Fruit fly (Drosophila melanogaster) whole organism, embryonic: ENCODE measurements around the gene CG42833.

Experiments
- Asciz ChIP-seq: fragments of 200-800 bp; sonication (Bioruptor generic); optimal IDR thresholded peaks from 2 replicates; lab custom pipeline; 2017; ENCODE audit warnings: missing biosample characterization, mild to moderate bottlenecking, missing genetic modification characterization, missing genetic modification reagents
- BtbVII ChIP-seq: fragments of 200-800 bp; sonication (Bioruptor generic); optimal IDR thresholded peaks from 3 replicates; lab custom pipeline; 2017; ENCODE audit warnings: missing biosample characterization, mild to moderate bottlenecking, missing genetic modification characterization
- CG10147 ChIP-seq: fragments of 200-800 bp; sonication (Bioruptor generic); optimal IDR thresholded peaks from 2 replicates; lab custom pipeline; 2019; ENCODE audit warnings: missing biosample characterization, mild to moderate bottlenecking, missing genetic modification characterization, moderate library complexity
- CG10654 ChIP-seq: fragments of 200-800 bp; sonication (Bioruptor generic); optimal IDR thresholded peaks from 2 replicates; lab custom pipeline; 2016; ENCODE audit warnings: missing biosample characterization, missing genetic modification characterization
- CG11695 ChIP-seq: fragments of 200-800 bp; sonication (Bioruptor generic); IDR thresholded peaks from 3 replicates; pipeline ENCODE4 v1.3.6; 2022; ENCODE audit warnings: missing biosample characterization, missing genetic modification characterization
- CG12236 ChIP-seq: fragments of 200-800 bp; sonication (Bioruptor generic); optimal IDR thresholded peaks from 2 replicates; lab custom pipeline; 2016; ENCODE audit warnings: missing biosample characterization, missing genetic modification characterization
- CG14050 ChIP-seq: fragments of 200-800 bp; sonication (Bioruptor generic); IDR thresholded peaks from 3 replicates; pipeline ENCODE4 v1.3.6; 2022; ENCODE audit warnings: missing biosample characterization, missing genetic modification characterization
- CG14441 ChIP-seq: fragments of 200-800 bp; sonication (Bioruptor generic); IDR thresholded peaks from 2 replicates; pipeline ENCODE4 v1.3.6; 2022; ENCODE audit warnings: missing biosample characterization, missing genetic modification characterization
- CG14710 ChIP-seq: fragments of 200-800 bp; sonication (Bioruptor generic); optimal IDR thresholded peaks from 3 replicates; lab custom pipeline; 2019; ENCODE audit warnings: missing biosample characterization, mild to moderate bottlenecking, missing genetic modification characterization, moderate library complexity
- CG15514 ChIP-seq: fragments of 200-800 bp; sonication (Bioruptor generic); optimal IDR thresholded peaks from 3 replicates; lab custom pipeline; 2017; ENCODE audit warnings: missing biosample characterization, missing genetic modification characterization, mild to moderate bottlenecking, moderate library complexity, missing genetic modification reagents
- CG17328 ChIP-seq: fragments of 200-800 bp; sonication (Bioruptor generic); IDR thresholded peaks from 2 replicates; pipeline ENCODE4 v1.3.6; 2022; ENCODE audit warnings: missing biosample characterization, missing genetic modification characterization
- CG18476 ChIP-seq: fragments of 200-800 bp; sonication (Bioruptor generic); optimal IDR thresholded peaks from 2 replicates; lab custom pipeline; 2016; ENCODE audit warnings: missing biosample characterization, mild to moderate bottlenecking, missing genetic modification characterization
- CG18619 ChIP-seq: fragments of 200-800 bp; sonication (Bioruptor generic); optimal IDR thresholded peaks from 3 replicates; lab custom pipeline; 2017; ENCODE audit warnings: missing biosample characterization, mild to moderate bottlenecking, missing genetic modification characterization
- CG18764 ChIP-seq: fragments of 200-800 bp; sonication (Bioruptor generic); optimal IDR thresholded peaks from 3 replicates; lab custom pipeline; 2016; ENCODE audit warnings: missing biosample characterization, missing genetic modification characterization
- CG2712 ChIP-seq: fragments of 200-800 bp; optimal IDR thresholded peaks from 3 replicates; lab custom pipeline; 2019; ENCODE audit warnings: missing biosample characterization, mild to moderate bottlenecking, missing genetic modification characterization, moderate library complexity
- CG31388 ChIP-seq: fragments of 200-800 bp; sonication (Bioruptor generic); optimal IDR thresholded peaks from 2 replicates; lab custom pipeline; 2016; ENCODE audit warnings: missing biosample characterization, missing genetic modification characterization
- CG33213 ChIP-seq: fragments of 200-800 bp; sonication (Bioruptor generic); optimal IDR thresholded peaks from 3 replicates; lab custom pipeline; 2016; ENCODE audit warnings: missing biosample characterization, missing genetic modification characterization
- CG5180 ChIP-seq: fragments of 200-800 bp; sonication (Bioruptor generic); optimal IDR thresholded peaks from 3 replicates; lab custom pipeline; 2017; ENCODE audit warnings: missing biosample characterization, missing genetic modification characterization, mild to moderate bottlenecking, moderate library complexity, missing genetic modification reagents
- CG8359 ChIP-seq: fragments of 200-800 bp; sonication (Bioruptor generic); optimal IDR thresholded peaks from 2 replicates; lab custom pipeline; 2017; ENCODE audit warnings: missing biosample characterization, mild to moderate bottlenecking, missing genetic modification characterization, borderline replicate concordance
- CG8478 ChIP-seq: fragments of >200 bp; optimal IDR thresholded peaks from 2 replicates; lab custom pipeline; 2018
- CG8924 ChIP-seq: fragments of 200-800 bp; optimal IDR thresholded peaks from 3 replicates; lab custom pipeline; 2019; ENCODE audit warnings: missing biosample characterization, mild to moderate bottlenecking, missing genetic modification characterization, moderate library complexity
- CG9215 ChIP-seq: fragments of 200-800 bp; sonication (Bioruptor generic); IDR thresholded peaks from 2 replicates; pipeline ENCODE4 v1.3.6; 2022; ENCODE audit warnings: missing biosample characterization, missing genetic modification characterization
- CG9609 ChIP-seq: fragments of 200-800 bp; sonication (Bioruptor generic); optimal IDR thresholded peaks from 3 replicates; lab custom pipeline; 2016; ENCODE audit warnings: missing biosample characterization, missing genetic modification characterization
- CG9876 ChIP-seq: fragments of 200-800 bp; sonication (Bioruptor generic); optimal IDR thresholded peaks from 2 replicates; lab custom pipeline; 2016; ENCODE audit warnings: missing biosample characterization, missing genetic modification characterization
- CHES-1-like ChIP-seq: fragments of 200-800 bp; sonication (Bioruptor generic); optimal IDR thresholded peaks from 2 replicates; lab custom pipeline; 2016; ENCODE audit warnings: missing biosample characterization, missing genetic modification characterization
- CoRest ChIP-seq: fragments of 200-800 bp; sonication (Bioruptor generic); optimal IDR thresholded peaks from 3 replicates; lab custom pipeline; 2018; ENCODE audit warnings: missing biosample characterization, mild to moderate bottlenecking, missing genetic modification characterization, moderate library complexity
- Dip2 ChIP-seq: fragments of 200-800 bp; sonication (Bioruptor generic); IDR thresholded peaks from 2 replicates; pipeline ENCODE4 v1.3.6; 2022; ENCODE audit warnings: missing biosample characterization, missing genetic modification characterization
- Dref ChIP-seq: fragments of 200-800 bp; sonication (Bioruptor generic); IDR thresholded peaks from 2 replicates; pipeline ENCODE4 v1.3.6; 2022; ENCODE audit warnings: missing biosample characterization, missing genetic modification characterization
- Elba2 ChIP-seq: fragments of 200-800 bp; sonication (Bioruptor generic); optimal IDR thresholded peaks from 3 replicates; lab custom pipeline; 2016; ENCODE audit warnings: missing biosample characterization, missing genetic modification characterization
- H15 ChIP-seq: fragments of 200-800 bp; sonication (Bioruptor generic); IDR thresholded peaks from 3 replicates; pipeline ENCODE4 v1.3.6; 2022; ENCODE audit warnings: missing biosample characterization, missing genetic modification characterization
- HLH4C ChIP-seq: fragments of 200-800 bp; sonication (Bioruptor generic); IDR thresholded peaks from 3 replicates; pipeline ENCODE4 v1.3.6; 2022; ENCODE audit warnings: missing biosample characterization, missing genetic modification characterization; ENCODE audit not compliant: partially characterized antibody
- HLHmδ ChIP-seq: fragments of 200-800 bp; sonication (Bioruptor generic); optimal IDR thresholded peaks from 2 replicates; lab custom pipeline; 2018; ENCODE audit warnings: missing biosample characterization, mild to moderate bottlenecking, missing genetic modification characterization, moderate library complexity
- NK7.1 ChIP-seq: fragments of 200-800 bp; sonication (Bioruptor generic); optimal IDR thresholded peaks from 3 replicates; lab custom pipeline; 2016; ENCODE audit warnings: missing biosample characterization, missing genetic modification characterization
- Oaz ChIP-seq: fragments of 200-800 bp; sonication (Bioruptor generic); IDR thresholded peaks from 2 replicates; pipeline ENCODE4 v1.3.6; 2022; ENCODE audit warnings: missing biosample characterization, missing genetic modification characterization
- Oli ChIP-seq: fragments of 200-800 bp; sonication (Bioruptor generic); optimal IDR thresholded peaks from 2 replicates; lab custom pipeline; 2018; ENCODE audit warnings: missing biosample characterization, mild to moderate bottlenecking, missing genetic modification characterization, moderate library complexity
- Optix ChIP-seq: fragments of 200-800 bp; sonication (Bioruptor generic); IDR thresholded peaks from 3 replicates; pipeline ENCODE4 v1.3.6; 2022; ENCODE audit warnings: missing biosample characterization, missing genetic modification characterization
- Poxn ChIP-seq: fragments of 200-800 bp; sonication (Bioruptor generic); IDR thresholded peaks from 2 replicates; pipeline ENCODE4 v1.3.6; 2022; ENCODE audit warnings: missing biosample characterization, missing genetic modification characterization
- ase ChIP-seq: fragments of 200-800 bp; sonication (Bioruptor generic); IDR thresholded peaks from 3 replicates; pipeline ENCODE4 v1.3.6; 2022; ENCODE audit warnings: missing biosample characterization, missing genetic modification characterization
- caup ChIP-seq: fragments of 200-800 bp; sonication (Bioruptor generic); optimal IDR thresholded peaks from 3 replicates; lab custom pipeline; 2017; ENCODE audit warnings: missing biosample characterization, mild to moderate bottlenecking, missing genetic modification characterization, moderate library complexity; ENCODE audit not compliant: severe bottlenecking
- ftz-f1 ChIP-seq: fragments of 200-800 bp; sonication (Bioruptor generic); optimal IDR thresholded peaks from 2 replicates; lab custom pipeline; 2016; ENCODE audit warnings: missing biosample characterization, missing genetic modification characterization
- gcm ChIP-seq: fragments of 200-800 bp; sonication (Bioruptor generic); optimal IDR thresholded peaks from 2 replicates; lab custom pipeline; 2019; ENCODE audit warnings: missing biosample characterization, mild to moderate bottlenecking, missing genetic modification characterization, moderate library complexity
- jigr1 ChIP-seq: fragments of 200-800 bp; sonication (Bioruptor generic); IDR thresholded peaks from 3 replicates; pipeline ENCODE4 v1.3.6; 2022; ENCODE audit warnings: missing biosample characterization, missing genetic modification characterization
- lilli ChIP-seq: fragments of 200-800 bp; sonication (Bioruptor generic); optimal IDR thresholded peaks from 3 replicates; lab custom pipeline; 2016; ENCODE audit warnings: missing biosample characterization, missing genetic modification characterization
- lmd ChIP-seq: fragments of 200-800 bp; sonication (Bioruptor generic); IDR thresholded peaks from 2 replicates; pipeline ENCODE4 v1.3.6; 2022; ENCODE audit warnings: missing biosample characterization, missing genetic modification characterization
- nmo ChIP-seq: fragments of 200-800 bp; sonication (Bioruptor generic); optimal IDR thresholded peaks from 2 replicates; lab custom pipeline; 2018; ENCODE audit warnings: missing biosample characterization, mild to moderate bottlenecking, missing genetic modification characterization, moderate library complexity
- rib ChIP-seq: fragments of 200-800 bp; sonication (Bioruptor generic); IDR thresholded peaks from 2 replicates; pipeline ENCODE4 v1.3.6; 2022; ENCODE audit warnings: missing biosample characterization, missing genetic modification characterization
- sqz ChIP-seq: fragments of 200-800 bp; sonication (Bioruptor generic); optimal IDR thresholded peaks from 3 replicates; lab custom pipeline; 2018; ENCODE audit warnings: missing biosample characterization, mild to moderate bottlenecking, missing genetic modification characterization
- trh ChIP-seq: fragments of 200-800 bp; sonication (Bioruptor generic); optimal IDR thresholded peaks from 2 replicates; lab custom pipeline; 2016; ENCODE audit warnings: missing biosample characterization, missing genetic modification characterization
- ttk ChIP-seq: fragments of 200-800 bp; sonication (Bioruptor generic); IDR thresholded peaks from 2 replicates; pipeline ENCODE4 v2.1.2; 2022; ENCODE audit warnings: missing biosample characterization, missing genetic modification characterization
- unc-4 ChIP-seq: fragments of 200-800 bp; sonication (Bioruptor generic); IDR thresholded peaks from 2 replicates; pipeline ENCODE4 v1.3.6; 2022; ENCODE audit warnings: missing biosample characterization, missing genetic modification characterization; ENCODE audit not compliant: partially characterized antibody
- vfl ChIP-seq: fragments of 200-800 bp; sonication (Bioruptor generic); optimal IDR thresholded peaks from 2 replicates; lab custom pipeline; 2016; ENCODE audit warnings: missing biosample characterization, missing genetic modification characterization
- vnd ChIP-seq: fragments of 200-800 bp; sonication (Bioruptor generic); IDR thresholded peaks from 3 replicates; pipeline ENCODE4 v1.3.6; 2022; ENCODE audit warnings: missing biosample characterization, missing genetic modification characterization; ENCODE audit not compliant: partially characterized antibody

Gene CG42833

dm6 chr3L:20221412-20221864 is 21.5 kb downstream of the CG42833 start, which contains the start of gene CG17145 (continued):
- no peak for TF ChIP-seq CG12236 (GFP tag; lab: Kevin White, UChicago)
- TF ChIP-seq CG10654 (GFP tag; lab: Kevin White, UChicago): no peak
- TF ChIP-seq CG9876 (GFP tag; lab: Kevin White, UChicago): no peak
- TF ChIP-seq unc-4 (GFP tag; lab: Robert Waterston, UW): no peak
- TF ChIP-seq CG33213 (GFP tag; lab: Kevin White, UChicago): no peak
- TF ChIP-seq ttk (GFP tag; lab: Robert Waterston, UW): no peak
- TF ChIP-seq HLH4C: no peak
- TF ChIP-seq CG31388 (GFP tag; lab: Kevin White, UChicago): no peak
- TF ChIP-seq Dref (GFP tag; lab: Robert Waterston, UW): no peak
- no peak for TF ChIP-seq caup (GFP tag; lab: Kevin White, UChicago)
- TF ChIP-seq CG14710 (tag; lab: Kevin White, UChicago): no peak
- TF ChIP-seq jigr1 (GFP tag; lab: Robert Waterston, UW): no peak
- no peak for TF ChIP-seq rib (GFP tag; lab: Robert Waterston, UW)
- TF ChIP-seq ftz-f1 (GFP tag; lab: Kevin White, UChicago): no peak
- TF ChIP-seq HLHmδ (GFP tag; lab: Kevin White, UChicago): no peak
- no peak for TF ChIP-seq Optix (GFP tag; lab: Robert Waterston, UW)
- peak; percentile 18 for TF ChIP-seq Oli
- no peak for TF ChIP-seq vnd (GFP tag; lab: Robert Waterston, UW)
- TF ChIP-seq H15: no peak
- TF ChIP-seq CG9215 (GFP tag; lab: Robert Waterston, UW): no peak
- TF ChIP-seq CG14050 (GFP tag; lab: Robert Waterston, UW): no peak
- TF ChIP-seq Poxn (GFP tag; lab: Robert Waterston, UW): no peak
- no peak for TF ChIP-seq NK7.1 (GFP tag; lab: Kevin White, UChicago)
- peak; percentile 4 for TF ChIP-seq CG18619 (GFP tag; lab: Kevin White, UChicago)
- peak; percentile 6 for TF ChIP-seq BtbVII (GFP tag; lab: Kevin White, UChicago)
- 0 out of 3 replicates have a peak, but pooled peaks have one; percentile 11 for TF ChIP-seq CG11695 (GFP tag; lab: Robert Waterston, UW)
- TF ChIP-seq CG15514 (GFP tag; lab: Kevin White, UChicago): peak; percentile 27
- TF ChIP-seq Elba2: no peak
- TF ChIP-seq Dip2 (GFP tag; lab: Robert Waterston, UW): no peak
- no peak for TF ChIP-seq CG18764 (GFP tag; lab: Kevin White, UChicago)
- TF ChIP-seq Asciz (GFP tag; lab: Kevin White, UChicago): no peak
- no peak for TF ChIP-seq CHES-1-like
- TF ChIP-seq CG10147: no peak
- TF ChIP-seq lmd: peak; percentile 5; the same call in 1 of the 2 replicates
- TF ChIP-seq CG2712 (tag; lab: Kevin White, UChicago): no peak
- no peak for TF ChIP-seq vfl (GFP tag; lab: Kevin White, UChicago)
- TF ChIP-seq CG18476 (GFP tag; lab: Kevin White, UChicago): no peak
- no peak for TF ChIP-seq Oaz (GFP tag; lab: Robert Waterston, UW)
- no peak for TF ChIP-seq CG8359 (GFP tag; lab: Kevin White, UChicago)
- no peak for TF ChIP-seq gcm
- no peak for TF ChIP-seq CG14441 (GFP tag; lab: Robert Waterston, UW)
- no peak for TF ChIP-seq CG9609 (GFP tag; lab: Kevin White, UChicago)
- TF ChIP-seq CoRest (tag; lab: Kevin White, UChicago): peak; percentile 52
- peak; percentile 22 for TF ChIP-seq lilli (GFP tag; lab: Kevin White, UChicago)
- no peak for TF ChIP-seq CG8478 (lab: Kevin White, UChicago)
- no peak for TF ChIP-seq CG17328 (GFP tag; lab: Robert Waterston, UW)
- TF ChIP-seq CG8924 (tag; lab: Kevin White, UChicago): peak; percentile 30
- TF ChIP-seq ase (GFP tag; lab: Robert Waterston, UW): no peak
- no peak for TF ChIP-seq nmo (GFP tag; lab: Kevin White, UChicago)
- TF ChIP-seq CG5180 (GFP tag; lab: Kevin White, UChicago): no peak
- no peak for TF ChIP-seq trh
- no peak for TF ChIP-seq sqz (GFP tag; lab: Kevin White, UChicago)
